Fruit fly (Drosophila melanogaster) whole organism, adult: Measurements from ENCODE around the gene Bace.
A peak's percentile ranks its signal among the peaks of the same experiment; 100 is the strongest.

Experiments used
- CG11617 ChIP-seq: fragments of 200-800 bp; sonication (Bioruptor generic); optimal IDR thresholded peaks from 2 replicates; lab custom pipeline; 2017; ENCODE audit warnings: mild to moderate bottlenecking, missing biosample characterization, missing genetic modification reagents, missing genetic modification characterization
- CG12768 ChIP-seq: fragments of 200-800 bp; sonication (Bioruptor generic); optimal IDR thresholded peaks from 2 replicates; lab custom pipeline; 2017; ENCODE audit warnings: missing biosample characterization, missing genetic modification characterization, mild to moderate bottlenecking, moderate library complexity, missing genetic modification reagents
- CG14711 ChIP-seq: fragments of 200-800 bp; sonication (Bioruptor generic); optimal IDR thresholded peaks from 2 replicates; lab custom pipeline; 2018; ENCODE audit warnings: missing biosample characterization, mild to moderate bottlenecking, missing genetic modification characterization, moderate library complexity
- CG1620 ChIP-seq: fragments of 200-800 bp; sonication (Bioruptor generic); optimal IDR thresholded peaks from 2 replicates; lab custom pipeline; 2016; ENCODE audit warnings: missing biosample characterization, missing genetic modification characterization
- CG33017 ChIP-seq: fragments of 200-800 bp; sonication (Bioruptor generic); optimal IDR thresholded peaks from 2 replicates; lab custom pipeline; 2018; ENCODE audit warnings: missing biosample characterization, mild to moderate bottlenecking, missing genetic modification characterization, moderate library complexity
- CG5204 ChIP-seq: fragments of 200-800 bp; sonication (Bioruptor generic); optimal IDR thresholded peaks from 2 replicates; lab custom pipeline; 2016; ENCODE audit warnings: missing biosample characterization, missing genetic modification characterization
- CG7045 ChIP-seq: fragments of 200-800 bp; sonication (Bioruptor generic); optimal IDR thresholded peaks from 2 replicates; lab custom pipeline; 2017; ENCODE audit warnings: missing biosample characterization, mild to moderate bottlenecking, missing genetic modification characterization
- CG7101 ChIP-seq: fragments of 200-800 bp; sonication (Bioruptor generic); optimal IDR thresholded peaks from 2 replicates; lab custom pipeline; 2018; ENCODE audit warnings: missing biosample characterization, mild to moderate bottlenecking, missing genetic modification characterization, moderate library complexity
- Clk ChIP-seq: fragments of 200-800 bp; sonication (Bioruptor generic); optimal IDR thresholded peaks from 2 replicates; lab custom pipeline; 2017; ENCODE audit warnings: missing biosample characterization, missing genetic modification characterization
- Crg-1 ChIP-seq: fragments of 200-800 bp; sonication (Bioruptor generic); optimal IDR thresholded peaks from 2 replicates; lab custom pipeline; 2016; ENCODE audit warnings: missing biosample characterization, missing genetic modification characterization
- Hr96 ChIP-seq: fragments of 200-800 bp; sonication (Bioruptor generic); optimal IDR thresholded peaks from 2 replicates; lab custom pipeline; 2016; ENCODE audit warnings: missing biosample characterization, missing genetic modification characterization
- Mnt ChIP-seq: fragments of 200-800 bp; sonication (Bioruptor generic); optimal IDR thresholded peaks from 2 replicates; lab custom pipeline; 2016; ENCODE audit warnings: missing biosample characterization, mild to moderate bottlenecking, missing genetic modification characterization
- bab1 ChIP-seq: fragments of 200-800 bp; sonication (Bioruptor generic); optimal IDR thresholded peaks from 3 replicates; lab custom pipeline; 2019; ENCODE audit warnings: missing biosample characterization, mild to moderate bottlenecking, missing genetic modification characterization, moderate library complexity
- cic ChIP-seq: fragments of 200-800 bp; sonication (Bioruptor generic); optimal IDR thresholded peaks from 2 replicates; lab custom pipeline; 2017; ENCODE audit warnings: missing biosample characterization, mild to moderate bottlenecking, missing genetic modification characterization, moderate library complexity
- cnc ChIP-seq, 2 experiments: fragments of >200 bp; optimal IDR thresholded peaks; 2 replicates each; lab custom pipeline; 2017
- kay ChIP-seq: fragments of 200-800 bp; sonication (Bioruptor generic); peaks from one replicate; lab custom pipeline; 2016; ENCODE audit warnings: missing biosample characterization, missing genetic modification characterization, borderline replicate concordance
- ovo ChIP-seq: fragments of 200-800 bp; sonication (Bioruptor generic); optimal IDR thresholded peaks from 2 replicates; lab custom pipeline; 2016; ENCODE audit warnings: missing biosample characterization, missing genetic modification characterization
- pad ChIP-seq: fragments of 200-800 bp; sonication (Bioruptor generic); optimal IDR thresholded peaks from 3 replicates; lab custom pipeline; 2017; ENCODE audit warnings: missing biosample characterization, missing genetic modification characterization, mild to moderate bottlenecking, moderate library complexity, missing genetic modification reagents
- tj ChIP-seq: fragments of 200-800 bp; sonication (Bioruptor generic); optimal IDR thresholded peaks from 3 replicates; lab custom pipeline; 2017; ENCODE audit warnings: missing biosample characterization, mild to moderate bottlenecking, missing genetic modification characterization, moderate library complexity
- toe ChIP-seq: fragments of 200-800 bp; sonication (Bioruptor generic); optimal IDR thresholded peaks from 2 replicates; lab custom pipeline; 2016; ENCODE audit warnings: missing biosample characterization, missing genetic modification characterization

Bace gene

DNA sequence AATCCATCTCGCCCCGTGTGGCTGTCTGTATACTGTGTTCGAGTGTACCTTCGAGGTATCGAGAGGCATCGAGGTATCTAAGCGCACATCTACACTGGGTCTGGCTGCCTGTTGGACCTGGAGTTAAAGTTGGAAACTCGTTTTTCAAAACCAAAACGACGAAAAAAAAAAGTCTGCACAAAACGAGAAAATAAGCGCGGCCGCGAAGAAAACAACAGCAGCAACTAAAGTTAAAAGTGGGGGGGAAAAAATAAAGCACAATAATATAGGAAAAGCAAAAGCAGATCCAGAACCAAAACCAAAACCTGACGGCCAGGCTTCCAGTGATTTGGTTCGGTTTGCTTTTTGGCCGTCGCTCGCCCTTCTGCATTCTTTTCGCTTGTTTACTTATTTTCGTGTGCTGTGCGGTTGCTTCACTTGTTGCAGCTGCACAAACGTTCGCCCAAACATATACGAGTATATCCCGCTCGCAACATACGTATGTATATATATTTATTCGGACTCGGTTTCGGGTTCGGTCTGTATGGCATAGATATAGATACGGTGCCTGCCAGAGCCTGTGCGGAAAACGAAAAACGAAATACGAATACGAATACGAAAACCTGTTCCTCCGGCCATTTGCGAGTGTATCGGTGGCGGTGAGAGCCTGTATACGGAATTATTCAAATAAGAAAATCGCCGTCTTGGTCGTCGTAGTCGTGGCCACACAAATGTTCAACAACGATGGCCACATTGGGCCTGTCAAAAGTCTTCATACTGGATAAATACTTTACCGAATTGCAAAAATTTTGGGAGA lies 17.0 kb downstream of the Bace start:
- TF ChIP-seq CG14711 (tag; lab: Kevin White, UChicago), result no peak
- no peak for TF ChIP-seq pad
- no peak for TF ChIP-seq bab1 (GFP tag; lab: Kevin White, UChicago)
- no peak for TF ChIP-seq CG11617 (GFP tag; lab: Kevin White, UChicago)
- no peak for TF ChIP-seq kay (GFP tag; lab: Kevin White, UChicago)
- no peak for TF ChIP-seq CG5204 (GFP tag; lab: Kevin White, UChicago)
- TF ChIP-seq tj (GFP tag; lab: Kevin White, UChicago), result no peak
- TF ChIP-seq CG7101 (tag; lab: Kevin White, UChicago), result no peak
- TF ChIP-seq toe, result no peak
- no peak for TF ChIP-seq cic (GFP tag; lab: Kevin White, UChicago)
- no peak for TF ChIP-seq Mnt
- TF ChIP-seq Hr96 (GFP tag; lab: Kevin White, UChicago), result no peak

DNA sequence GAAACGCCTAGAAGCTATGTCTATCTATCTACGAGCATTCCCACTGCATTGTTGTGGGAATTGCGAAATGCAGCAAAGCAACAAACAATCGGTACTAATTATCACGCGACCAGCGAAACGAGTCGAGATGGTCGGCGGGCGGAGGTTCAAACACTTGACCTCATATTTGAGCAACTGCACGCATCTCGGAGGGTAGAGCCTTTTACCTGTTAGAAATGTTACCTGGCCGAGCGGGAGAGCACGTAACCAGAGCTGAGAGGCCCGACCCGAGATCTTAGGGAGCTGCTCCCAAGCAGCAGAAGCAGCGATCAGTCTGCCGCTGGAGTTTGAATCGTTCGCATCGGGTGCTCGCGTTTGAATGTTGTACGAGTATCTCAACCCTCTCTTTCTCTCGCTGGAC lies 17.7 kb downstream of the Bace start:
- TF ChIP-seq kay (GFP tag; lab: Kevin White, UChicago) (no peak), Clk (GFP tag; lab: Kevin White, UChicago) (no peak), CG33017 (tag; lab: Kevin White, UChicago) (no peak), cnc (optimal IDR thresholded peaks at IDR 0.05; lab: Kevin White, UChicago) (no peak), pad (no peak), bab1 (GFP tag; lab: Kevin White, UChicago) (no peak)

DNA sequence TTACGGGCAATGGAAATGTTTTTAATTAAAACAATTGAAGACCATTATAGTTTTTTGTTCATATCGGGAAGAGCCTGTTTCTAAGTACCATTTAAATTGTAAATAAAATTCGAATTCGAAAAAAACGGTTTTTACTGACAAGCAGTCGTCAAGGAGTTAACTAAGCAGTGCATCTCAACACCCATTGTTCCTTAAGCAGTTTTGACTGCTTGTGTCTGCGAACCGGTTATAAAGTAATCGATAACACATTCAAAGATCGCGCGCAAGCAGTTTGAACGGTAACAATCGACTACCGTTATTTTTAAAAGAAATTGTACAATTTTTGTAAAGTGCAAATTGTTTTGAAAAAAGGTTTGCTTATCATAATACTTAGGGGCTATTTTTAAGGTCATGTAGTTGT lies 18.1 kb downstream of the Bace start:
- TF ChIP-seq toe (no peak), CG14711 (tag; lab: Kevin White, UChicago) (no peak), bab1 (GFP tag; lab: Kevin White, UChicago) (no peak), CG1620 (no peak), pad (no peak)

DNA sequence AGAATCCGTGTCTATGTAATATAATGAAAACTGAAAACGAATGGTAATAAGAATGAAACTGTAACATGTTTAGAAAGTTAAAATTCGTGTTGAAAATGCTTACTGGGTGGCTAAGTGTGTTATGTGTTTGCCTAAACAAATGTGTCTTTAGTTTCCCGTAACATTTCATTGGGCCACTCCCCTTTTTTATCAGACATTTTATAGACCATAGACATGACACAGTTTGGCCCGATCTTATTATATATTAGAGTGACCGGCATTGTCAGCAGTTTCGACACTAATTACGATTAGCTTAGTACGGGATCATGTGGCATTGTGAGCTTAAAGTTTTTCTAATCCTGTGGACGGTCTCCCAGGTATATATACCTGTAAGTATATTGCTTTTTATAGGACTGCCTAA lies 19.1 kb downstream of the Bace start, which contains the start of gene CheA29a:
Gene CheA29a (plus strand): TSS at position 301 of the 400 bp plus-strand sequence.
- no peak for TF ChIP-seq Crg-1 (GFP tag; lab: Kevin White, UChicago)
- no peak for TF ChIP-seq pad

DNA sequence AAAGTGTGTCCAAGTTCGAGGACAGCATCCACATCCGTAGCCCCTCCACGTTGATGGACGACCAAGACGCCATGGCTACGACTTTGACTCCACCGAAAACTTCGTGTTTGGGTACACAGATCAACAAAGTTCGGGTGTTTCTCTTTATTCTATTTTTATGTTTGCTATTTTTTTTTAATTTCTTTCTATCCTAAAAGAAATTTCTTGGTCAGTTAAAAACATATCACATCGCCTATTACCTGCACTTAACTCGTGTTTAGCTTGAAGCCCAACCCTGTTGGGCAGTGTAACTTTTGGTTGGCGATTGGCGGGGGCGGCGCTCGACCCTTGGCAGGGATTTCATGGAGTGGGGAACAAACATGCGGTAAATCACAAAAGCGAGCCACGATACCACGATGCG lies 22.7 kb downstream of the Bace start:
- TF ChIP-seq kay (GFP tag; lab: Kevin White, UChicago), result no peak
- TF ChIP-seq pad, result no peak
- TF ChIP-seq cnc (optimal IDR thresholded peaks at IDR 0.05; lab: Kevin White, UChicago), result no peak
- no peak for TF ChIP-seq CG7101 (tag; lab: Kevin White, UChicago)
- TF ChIP-seq CG7045 (GFP tag; lab: Kevin White, UChicago), result no peak
- TF ChIP-seq CG33017 (tag; lab: Kevin White, UChicago), result no peak

DNA sequence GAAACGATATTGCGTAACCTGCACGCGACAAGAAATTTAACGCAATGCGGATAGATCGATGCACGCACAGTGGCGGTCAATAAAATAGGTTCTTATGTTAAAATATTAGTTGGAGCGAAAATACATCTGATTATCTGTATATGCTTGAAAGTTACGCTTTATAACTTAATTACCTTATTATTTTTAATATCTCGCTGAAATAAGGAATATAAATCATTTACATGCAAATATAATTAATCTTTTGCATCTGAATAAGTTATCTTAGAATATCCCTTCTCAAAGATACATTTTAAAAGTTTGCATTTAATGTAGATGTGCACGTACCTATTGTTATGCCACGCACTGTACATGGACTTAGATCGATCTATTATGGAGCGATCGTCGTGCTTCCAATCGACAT lies 24.4 kb downstream of the Bace start:
- TF ChIP-seq CG12768 (GFP tag; lab: Kevin White, UChicago), result no peak
- peak; percentile 20 for TF ChIP-seq kay (GFP tag; lab: Kevin White, UChicago)

DNA sequence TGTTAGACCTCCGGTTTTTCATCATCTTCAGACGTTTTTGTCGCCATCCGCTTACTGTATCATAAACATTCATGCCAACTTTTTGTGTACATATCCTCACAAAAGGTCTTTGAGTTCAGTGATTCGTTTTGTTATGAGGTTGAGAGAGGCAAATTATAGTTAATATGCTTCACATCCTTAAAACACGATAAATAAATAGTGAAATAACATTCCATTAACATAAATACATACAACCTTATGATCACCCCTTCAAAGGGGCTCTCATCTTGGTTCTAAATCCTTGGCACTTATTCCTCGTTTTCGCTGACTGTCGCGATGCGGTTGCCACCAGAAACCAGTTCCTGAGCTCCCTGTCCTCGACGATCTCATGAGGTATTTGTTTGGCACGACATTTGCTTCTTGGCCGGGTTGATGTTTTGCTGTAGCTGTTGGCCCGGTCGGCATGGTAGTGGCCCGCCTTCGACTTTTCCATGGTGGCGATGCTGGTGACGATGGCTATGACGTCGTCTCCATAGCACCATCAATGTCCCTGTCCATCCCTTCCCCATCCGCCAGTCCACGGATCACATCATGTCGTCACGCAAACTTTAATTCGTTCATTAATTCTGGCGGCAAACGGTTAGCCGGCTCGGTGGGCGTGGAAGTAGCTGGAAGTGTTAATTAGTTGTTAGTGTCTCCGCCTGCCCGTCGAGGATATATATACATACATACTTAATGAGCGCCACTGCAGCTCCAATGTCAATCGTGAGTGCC lies 27.0 kb downstream of the Bace start:
- TF ChIP-seq Crg-1 (GFP tag; lab: Kevin White, UChicago) (no peak), CG1620 (no peak), Mnt (no peak), kay (GFP tag; lab: Kevin White, UChicago) (no peak), CG33017 (tag; lab: Kevin White, UChicago) (no peak), toe (no peak), ovo (GFP tag; lab: Kevin White, UChicago) (no peak), cic (GFP tag; lab: Kevin White, UChicago) (no peak), CG14711 (tag; lab: Kevin White, UChicago) (no peak), CG12768 (GFP tag; lab: Kevin White, UChicago) (no peak), CG7101 (tag; lab: Kevin White, UChicago) (no peak), Clk (GFP tag; lab: Kevin White, UChicago) (no peak), CG11617 (GFP tag; lab: Kevin White, UChicago) (no peak), pad (no peak), Hr96 (GFP tag; lab: Kevin White, UChicago) (no peak), bab1 (GFP tag; lab: Kevin White, UChicago) (no peak)
